In genomic region chrX:8787689-8788222, ce11 we compare ENCODE assay signal across 6 worm cellular contexts.
TF ChIP-seq lines count a peak whose summit lies in the region.

No protein-coding gene starts in this region.

TF ChIP-seq in whole organism, L1 larva, 84 proteins besides CTCF, POLR2A, EP300 and RAD21:
- no peak for TF ChIP-seq F16B12.6 (tag; optimal IDR thresholded peaks at IDR 0.05; lab: Kevin White, UChicago)
- TF ChIP-seq nhr-71 (tag; optimal IDR thresholded peaks at IDR 0.05; lab: Kevin White, UChicago): peak; percentile 20
- peak; percentile 81 for TF ChIP-seq pag-3 (tag; optimal IDR thresholded peaks at IDR 0.05; lab: Kevin White, UChicago; ENCODE audit: borderline replicate concordance, insufficient read depth)
- no peak for TF ChIP-seq isw-1 (GFP tag; IDR thresholded peaks at IDR 0.05; lab: Robert Waterston, UW)
- TF ChIP-seq ceh-82 (tag; optimal IDR thresholded peaks at IDR 0.05; lab: Kevin White, UChicago): peak in 1 of 3 experiments; percentile 9
- peak; percentile 45 for TF ChIP-seq lin-14 (GFP tag; optimal IDR thresholded peaks at IDR 0.05; lab: Kevin White, UChicago)
- TF ChIP-seq lin-39 (tag; optimal IDR thresholded peaks at IDR 0.05; lab: Kevin White, UChicago): peak; percentile 7
- peak; percentile 44 for TF ChIP-seq rnt-1 (tag; optimal IDR thresholded peaks at IDR 0.05; lab: Kevin White, UChicago)

TF ChIP-seq in whole organism, L2 larva, 48 proteins besides CTCF, POLR2A, EP300 and RAD21 (continues in another document):
- TF ChIP-seq snpc-4 (tag; optimal IDR thresholded peaks at IDR 0.05; lab: Kevin White, UChicago) (no peak), dmd-4 (tag; optimal IDR thresholded peaks at IDR 0.05; lab: Kevin White, UChicago) (no peak), nhr-129 (tag; optimal IDR thresholded peaks at IDR 0.05; lab: Kevin White, UChicago) (peak; percentile 39), nhr-237 (tag; optimal IDR thresholded peaks at IDR 0.05; lab: Kevin White, UChicago) (no peak), unc-62 (GFP tag; optimal IDR thresholded peaks at IDR 0.05; lab: Kevin White, UChicago) (no peak), F13H6.1 (tag; optimal IDR thresholded peaks at IDR 0.05; lab: Kevin White, UChicago) (peak; percentile 25), ceh-82 (tag; optimal IDR thresholded peaks at IDR 0.05; lab: Kevin White, UChicago) (no peak), aly-2 (tag; optimal IDR thresholded peaks at IDR 0.05; lab: Kevin White, UChicago) (no peak), blmp-1 (tag; optimal IDR thresholded peaks at IDR 0.05; lab: Kevin White, UChicago; ENCODE audit: insufficient read depth) (no peak), sem-4 (tag; optimal IDR thresholded peaks at IDR 0.05; lab: Kevin White, UChicago) (no peak), ztf-1 (GFP tag; conservative IDR thresholded peaks at IDR 0.05; lab: Robert Waterston, UW) (no peak), nhr-23 (tag; optimal IDR thresholded peaks at IDR 0.05; lab: Kevin White, UChicago) (no peak), Y55F3AM.14 (GFP tag; optimal IDR thresholded peaks at IDR 0.05; lab: Kevin White, UChicago) (no peak), R02D3.7 (tag; optimal IDR thresholded peaks at IDR 0.05; lab: Kevin White, UChicago) (no peak), sma-9 (GFP tag; optimal IDR thresholded peaks at IDR 0.05; lab: Kevin White, UChicago) (peak; percentile 28), sma-9 (tag; optimal IDR thresholded peaks at IDR 0.05; lab: Kevin White, UChicago) (no peak), lin-11 (tag; optimal IDR thresholded peaks at IDR 0.05; lab: Kevin White, UChicago) (no peak), mdl-1 (tag; optimal IDR thresholded peaks at IDR 0.05; lab: Kevin White, UChicago) (no peak)

TF ChIP-seq in whole organism, L3 larva, 47 proteins besides CTCF, POLR2A, EP300 and RAD21:
- TF ChIP-seq daf-12 (tag; optimal IDR thresholded peaks at IDR 0.05; lab: Kevin White, UChicago): no peak
- TF ChIP-seq nfya-1 (tag; optimal IDR thresholded peaks at IDR 0.05; lab: Kevin White, UChicago; ENCODE audit: insufficient read depth): peak; percentile 22
- TF ChIP-seq pha-4 (tag; optimal IDR thresholded peaks at IDR 0.05; lab: Kevin White, UChicago): no peak
- TF ChIP-seq elt-2 (tag; optimal IDR thresholded peaks at IDR 0.05; lab: Kevin White, UChicago): peak; percentile 14

TF ChIP-seq in whole organism, L4 larva, 104 proteins besides CTCF, POLR2A, EP300 and RAD21:
- TF ChIP-seq dve-1 (tag; optimal IDR thresholded peaks at IDR 0.05; lab: Kevin White, UChicago; ENCODE audit: insufficient read depth) (peak; percentile 11), nhr-77 (tag; optimal IDR thresholded peaks at IDR 0.05; lab: Kevin White, UChicago) (no peak), lin-29 (GFP tag; IDR thresholded peaks at IDR 0.05; lab: Robert Waterston, UW) (no peak), nhr-111 (GFP tag; optimal IDR thresholded peaks at IDR 0.05; lab: Kevin White, UChicago) (no peak), ceh-32 (tag; optimal IDR thresholded peaks at IDR 0.05; lab: Kevin White, UChicago; ENCODE audit: poor library complexity) (no peak), hlh-11 (tag; optimal IDR thresholded peaks at IDR 0.05; lab: Kevin White, UChicago) (peak; percentile 50), hlh-30 (tag; optimal IDR thresholded peaks at IDR 0.05; lab: Kevin White, UChicago; ENCODE audit: insufficient read depth) (peak; percentile 13), daf-16 (GFP tag; optimal IDR thresholded peaks at IDR 0.05; lab: Kevin White, UChicago) (peak in 1 of 2 experiments; percentile 92), daf-16 (tag; optimal IDR thresholded peaks at IDR 0.05; lab: Kevin White, UChicago) (peak; percentile 99)
TF ChIP-seq in whole organism, L4 larva: peak in this region for 4.

TF ChIP-seq in whole organism, mixed stage, embryonic, 35 proteins besides CTCF, POLR2A, EP300 and RAD21:
- no peak for TF ChIP-seq sptf-1 (tag; optimal IDR thresholded peaks at IDR 0.05; lab: Kevin White, UChicago)
- peak; percentile 35 for TF ChIP-seq hlh-1 (tag; optimal IDR thresholded peaks at IDR 0.05; lab: Kevin White, UChicago)
- TF ChIP-seq unc-120 (tag; optimal IDR thresholded peaks at IDR 0.05; lab: Kevin White, UChicago; ENCODE audit: poor library complexity, severe bottlenecking): peak; percentile 27

TF ChIP-seq in whole organism, young adult, 124 proteins besides CTCF, POLR2A, EP300 and RAD21:
- TF ChIP-seq Y56A3A.18 (GFP tag; IDR thresholded peaks at IDR 0.05; lab: Robert Waterston, UW): no peak
- TF ChIP-seq ztf-25 (GFP tag; IDR thresholded peaks at IDR 0.05; lab: Robert Waterston, UW): no peak
- no peak for TF ChIP-seq sdz-38 (tag; optimal IDR thresholded peaks at IDR 0.05; lab: Kevin White, UChicago)
- peak; percentile 65 for TF ChIP-seq cebp-1 (GFP tag; IDR thresholded peaks at IDR 0.05; lab: Robert Waterston, UW)
- TF ChIP-seq cebp-1 (tag; optimal IDR thresholded peaks at IDR 0.05; lab: Kevin White, UChicago): peak; percentile 70
- no peak for TF ChIP-seq mes-4 (tag; optimal IDR thresholded peaks at IDR 0.05; lab: Kevin White, UChicago)
- TF ChIP-seq nhr-80 (tag; optimal IDR thresholded peaks at IDR 0.05; lab: Kevin White, UChicago): peak; percentile 15
- TF ChIP-seq rcor-1 (GFP tag; IDR thresholded peaks at IDR 0.05; lab: Robert Waterston, UW): no peak
- peak; percentile 14 for TF ChIP-seq lin-40 (tag; optimal IDR thresholded peaks at IDR 0.05; lab: Kevin White, UChicago)
- no peak for TF ChIP-seq lsy-27 (tag; optimal IDR thresholded peaks at IDR 0.05; lab: Kevin White, UChicago; ENCODE audit: borderline replicate concordance, insufficient read depth)
- TF ChIP-seq let-607 (tag; optimal IDR thresholded peaks at IDR 0.05; lab: Kevin White, UChicago): no peak
TF ChIP-seq in whole organism, young adult: peak in this region for 3.
